Worm (Caenorhabditis elegans): ENCODE measurements around the gene F59C12.3.

ce11 chrX:16648773-16649172 lies 39.4 kb upstream of the F59C12.3 start:
- TF ChIP-seq T22C8.4 (GFP tag; IDR thresholded peaks at IDR 0.05) (no peak), ztf-29 (GFP tag; IDR thresholded peaks at IDR 0.05) (no peak), klf-2 (GFP tag; conservative IDR thresholded peaks at IDR 0.05) (no peak), med-1 (GFP tag; optimal IDR thresholded peaks at IDR 0.05; ENCODE audit: insufficient read depth) (no peak), ref-1 (GFP tag; conservative IDR thresholded peaks at IDR 0.05) (no peak)
